Fruit fly (Drosophila melanogaster) whole organism, embryonic: ENCODE data around the gene Sec20.
A peak's percentile ranks its signal among the peaks of the same experiment; 100 is the strongest.

Source experiments
- BEAF-32 ChIP-seq: fragments of 200-800 bp; sonication (Bioruptor generic); optimal IDR thresholded peaks from 3 replicates; lab custom pipeline; 2017; ENCODE audit warnings: missing biosample characterization, missing genetic modification characterization, mild to moderate bottlenecking, moderate library complexity, missing genetic modification reagents
- BtbVII ChIP-seq: fragments of 200-800 bp; sonication (Bioruptor generic); optimal IDR thresholded peaks from 3 replicates; lab custom pipeline; 2017; ENCODE audit warnings: missing biosample characterization, mild to moderate bottlenecking, missing genetic modification characterization
- Bteb2 ChIP-seq: fragments of 200-800 bp; sonication (Bioruptor generic); optimal IDR thresholded peaks from 2 replicates; lab custom pipeline; 2016; ENCODE audit warnings: missing biosample characterization, missing genetic modification characterization
- CG1024 ChIP-seq: fragments of 200-800 bp; sonication (Bioruptor generic); IDR thresholded peaks from 2 replicates; pipeline ENCODE4 v1.3.6; 2022; ENCODE audit warnings: missing biosample characterization, missing genetic modification characterization
- CG10267 ChIP-seq: fragments of 200-800 bp; sonication (Bioruptor generic); optimal IDR thresholded peaks from 2 replicates; lab custom pipeline; 2018; ENCODE audit warnings: missing biosample characterization, mild to moderate bottlenecking, missing genetic modification characterization, moderate library complexity
- CG10321 ChIP-seq: fragments of 200-800 bp; sonication (Bioruptor generic); IDR thresholded peaks from 2 replicates; pipeline ENCODE4 v1.3.6; 2022; ENCODE audit warnings: missing biosample characterization, missing genetic modification characterization
- CG11085 ChIP-seq: fragments of 200-800 bp; sonication (Bioruptor generic); IDR thresholded peaks from 2 replicates; pipeline ENCODE4 v1.3.6; 2022; ENCODE audit warnings: missing biosample characterization, missing genetic modification characterization
- CG11504 ChIP-seq: fragments of 200-800 bp; sonication (Bioruptor generic); optimal IDR thresholded peaks from 3 replicates; lab custom pipeline; 2019; ENCODE audit warnings: missing biosample characterization, mild to moderate bottlenecking, missing genetic modification characterization, moderate library complexity
- CG11560 ChIP-seq: fragments of 200-800 bp; sonication (Bioruptor generic); IDR thresholded peaks from 3 replicates; pipeline ENCODE4 v1.3.6; 2022; ENCODE audit warnings: missing biosample characterization, missing genetic modification characterization
- CG12942 ChIP-seq: fragments of 200-800 bp; sonication (Bioruptor generic); optimal IDR thresholded peaks from 3 replicates; lab custom pipeline; 2016; ENCODE audit warnings: missing biosample characterization, missing genetic modification characterization
- CG13624 ChIP-seq: fragments of 200-800 bp; sonication (Bioruptor generic); optimal IDR thresholded peaks from 2 replicates; lab custom pipeline; 2016; ENCODE audit warnings: missing biosample characterization, missing genetic modification characterization
- CG14014 ChIP-seq: fragments of 200-800 bp; sonication (Bioruptor generic); IDR thresholded peaks from 2 replicates; pipeline ENCODE4 v1.3.6; 2022; ENCODE audit warnings: missing biosample characterization, missing genetic modification characterization
- CG14050 ChIP-seq: fragments of 200-800 bp; sonication (Bioruptor generic); IDR thresholded peaks from 3 replicates; pipeline ENCODE4 v1.3.6; 2022; ENCODE audit warnings: missing biosample characterization, missing genetic modification characterization
- CG17802 ChIP-seq: fragments of 200-800 bp; sonication (Bioruptor generic); optimal IDR thresholded peaks from 2 replicates; lab custom pipeline; 2018; ENCODE audit warnings: missing biosample characterization, mild to moderate bottlenecking, missing genetic modification characterization, moderate library complexity
- CG17912 ChIP-seq: fragments of 200-800 bp; sonication (Bioruptor generic); optimal IDR thresholded peaks from 2 replicates; lab custom pipeline; 2018; ENCODE audit warnings: missing biosample characterization, mild to moderate bottlenecking, missing genetic modification characterization
- CG18764 ChIP-seq: fragments of 200-800 bp; sonication (Bioruptor generic); optimal IDR thresholded peaks from 3 replicates; lab custom pipeline; 2016; ENCODE audit warnings: missing biosample characterization, missing genetic modification characterization
- CG3726 ChIP-seq: fragments of 200-800 bp; sonication (Bioruptor generic); IDR thresholded peaks from 3 replicates; pipeline ENCODE4, ENCODE4 v1.3.6; 2022; ENCODE audit warnings: missing biosample characterization, missing genetic modification characterization
- CG4617 ChIP-seq: fragments of 200-800 bp; sonication (Bioruptor generic); optimal IDR thresholded peaks from 3 replicates; lab custom pipeline; 2016; ENCODE audit warnings: missing biosample characterization, missing genetic modification characterization, borderline replicate concordance
- CG4730 ChIP-seq: fragments of 200-800 bp; sonication (Bioruptor generic); IDR thresholded peaks from 2 replicates; pipeline ENCODE4 v1.3.6; 2022; ENCODE audit warnings: missing biosample characterization, missing genetic modification characterization
- CG4820 ChIP-seq: fragments of 200-800 bp; sonication (Bioruptor generic); optimal IDR thresholded peaks from 3 replicates; lab custom pipeline; 2016; ENCODE audit warnings: missing biosample characterization, missing genetic modification characterization
- CG7963 ChIP-seq: fragments of 200-800 bp; sonication (Bioruptor generic); IDR thresholded peaks from 3 replicates; pipeline ENCODE4 v1.3.6; 2022; ENCODE audit warnings: missing biosample characterization, missing genetic modification characterization; ENCODE audit not compliant: partially characterized antibody
- CG9437 ChIP-seq: fragments of 200-800 bp; sonication (Bioruptor generic); optimal IDR thresholded peaks from 2 replicates; lab custom pipeline; 2018; ENCODE audit warnings: missing biosample characterization, mild to moderate bottlenecking, missing genetic modification characterization
- CG9727 ChIP-seq: fragments of 200-800 bp; sonication (Bioruptor generic); optimal IDR thresholded peaks from 3 replicates; lab custom pipeline; 2017; ENCODE audit warnings: missing biosample characterization, mild to moderate bottlenecking, missing genetic modification characterization
- Camta ChIP-seq: fragments of 200-800 bp; sonication (Bioruptor generic); optimal IDR thresholded peaks from 2 replicates; lab custom pipeline; 2016; ENCODE audit warnings: missing biosample characterization, missing genetic modification characterization
- Dek ChIP-seq: fragments of 200-800 bp; sonication (Bioruptor generic); optimal IDR thresholded peaks from 3 replicates; lab custom pipeline; 2019; ENCODE audit warnings: missing biosample characterization, mild to moderate bottlenecking, missing genetic modification characterization, moderate library complexity
- Dp ChIP-seq: fragments of 200-800 bp; sonication (Bioruptor generic); optimal IDR thresholded peaks from 2 replicates; lab custom pipeline; 2018; ENCODE audit warnings: missing biosample characterization, mild to moderate bottlenecking, missing genetic modification characterization, moderate library complexity
- Dref ChIP-seq: fragments of 200-800 bp; sonication (Bioruptor generic); IDR thresholded peaks from 2 replicates; pipeline ENCODE4 v1.3.6; 2022; ENCODE audit warnings: missing biosample characterization, missing genetic modification characterization
- HLHmδ ChIP-seq: fragments of 200-800 bp; sonication (Bioruptor generic); optimal IDR thresholded peaks from 2 replicates; lab custom pipeline; 2018; ENCODE audit warnings: missing biosample characterization, mild to moderate bottlenecking, missing genetic modification characterization, moderate library complexity
- Hand ChIP-seq: fragments of 200-800 bp; sonication (Bioruptor generic); optimal IDR thresholded peaks from 2 replicates; lab custom pipeline; 2017; ENCODE audit warnings: mild to moderate bottlenecking, missing biosample characterization, missing genetic modification reagents, missing genetic modification characterization
- Hey ChIP-seq: fragments of 200-800 bp; sonication (Bioruptor generic); optimal IDR thresholded peaks from 3 replicates; lab custom pipeline; 2018; ENCODE audit warnings: missing biosample characterization, mild to moderate bottlenecking, missing genetic modification characterization
- Jarid2 ChIP-seq: fragments of 200-800 bp; sonication (Bioruptor generic); optimal IDR thresholded peaks from 3 replicates; lab custom pipeline; 2017; ENCODE audit warnings: mild to moderate bottlenecking, missing biosample characterization, missing genetic modification reagents, missing genetic modification characterization
- Kr ChIP-seq: fragments of 200-800 bp; sonication (Bioruptor generic); optimal IDR thresholded peaks from 2 replicates; lab custom pipeline; 2017; ENCODE audit warnings: missing biosample characterization, mild to moderate bottlenecking, missing genetic modification characterization
- Max ChIP-seq: fragments of 200-800 bp; sonication (Bioruptor generic); optimal IDR thresholded peaks from 2 replicates; lab custom pipeline; 2016; ENCODE audit warnings: missing biosample characterization, mild to moderate bottlenecking, missing genetic modification characterization
- Mes4 ChIP-seq: fragments of 200-800 bp; sonication (Bioruptor generic); optimal IDR thresholded peaks from 2 replicates; lab custom pipeline; 2016; ENCODE audit warnings: missing biosample characterization, missing genetic modification characterization
- Ptx1 ChIP-seq: fragments of 200-800 bp; sonication (Bioruptor generic); IDR thresholded peaks from 2 replicates; pipeline ENCODE4 v1.3.6; 2022; ENCODE audit warnings: missing biosample characterization, missing genetic modification characterization
- ash1 ChIP-seq: fragments of 200-800 bp; sonication (Bioruptor generic); optimal IDR thresholded peaks from 2 replicates; lab custom pipeline; 2018; ENCODE audit warnings: missing biosample characterization, mild to moderate bottlenecking, missing genetic modification characterization
- az2 ChIP-seq: fragments of 200-800 bp; sonication (Bioruptor generic); optimal IDR thresholded peaks from 3 replicates; lab custom pipeline; 2016; ENCODE audit warnings: missing biosample characterization, missing genetic modification characterization
- bcd ChIP-seq: fragments of 200-800 bp; sonication (Bioruptor generic); optimal IDR thresholded peaks from 2 replicates; lab custom pipeline; 2017; ENCODE audit warnings: missing biosample characterization, mild to moderate bottlenecking, missing genetic modification characterization
- chn ChIP-seq: fragments of 200-800 bp; sonication (Bioruptor generic); optimal IDR thresholded peaks from 2 replicates; lab custom pipeline; 2016; ENCODE audit warnings: missing biosample characterization, missing genetic modification characterization
- crc ChIP-seq: fragments of 200-800 bp; sonication (Bioruptor generic); optimal IDR thresholded peaks from 2 replicates; lab custom pipeline; 2016; ENCODE audit warnings: missing biosample characterization, missing genetic modification characterization
- dan ChIP-seq: fragments of 200-800 bp; sonication (Bioruptor generic); IDR thresholded peaks from 2 replicates; pipeline ENCODE4 v1.3.6; 2022; ENCODE audit warnings: missing biosample characterization, missing genetic modification characterization
- eyg ChIP-seq: fragments of 200-800 bp; sonication (Bioruptor generic); optimal IDR thresholded peaks from 3 replicates; lab custom pipeline; 2016; ENCODE audit warnings: missing biosample characterization, missing genetic modification characterization
- jigr1 ChIP-seq: fragments of 200-800 bp; sonication (Bioruptor generic); IDR thresholded peaks from 3 replicates; pipeline ENCODE4 v1.3.6; 2022; ENCODE audit warnings: missing biosample characterization, missing genetic modification characterization
- lilli ChIP-seq: fragments of 200-800 bp; sonication (Bioruptor generic); optimal IDR thresholded peaks from 3 replicates; lab custom pipeline; 2016; ENCODE audit warnings: missing biosample characterization, missing genetic modification characterization
- luna ChIP-seq: fragments of 200-800 bp; sonication (Bioruptor generic); optimal IDR thresholded peaks from 2 replicates; lab custom pipeline; 2016; ENCODE audit warnings: missing biosample characterization, missing genetic modification characterization
- phol ChIP-seq: fragments of 200-800 bp; sonication (Bioruptor generic); optimal IDR thresholded peaks from 3 replicates; lab custom pipeline; 2018; ENCODE audit warnings: missing biosample characterization, mild to moderate bottlenecking, missing genetic modification characterization, moderate library complexity
- sd ChIP-seq: fragments of 200-800 bp; sonication (Bioruptor generic); optimal IDR thresholded peaks from 3 replicates; lab custom pipeline; 2018; ENCODE audit warnings: missing biosample characterization, mild to moderate bottlenecking, missing genetic modification characterization, moderate library complexity
- seq ChIP-seq: fragments of 200-800 bp; sonication (Bioruptor generic); IDR thresholded peaks from 2 replicates; pipeline ENCODE4 v1.3.6; 2022; ENCODE audit warnings: missing biosample characterization, missing genetic modification characterization
- slp2 ChIP-seq: fragments of 200-800 bp; sonication (Bioruptor generic); optimal IDR thresholded peaks from 2 replicates; lab custom pipeline; 2016; ENCODE audit warnings: missing biosample characterization, missing genetic modification characterization

Sec20 gene

DNA sequence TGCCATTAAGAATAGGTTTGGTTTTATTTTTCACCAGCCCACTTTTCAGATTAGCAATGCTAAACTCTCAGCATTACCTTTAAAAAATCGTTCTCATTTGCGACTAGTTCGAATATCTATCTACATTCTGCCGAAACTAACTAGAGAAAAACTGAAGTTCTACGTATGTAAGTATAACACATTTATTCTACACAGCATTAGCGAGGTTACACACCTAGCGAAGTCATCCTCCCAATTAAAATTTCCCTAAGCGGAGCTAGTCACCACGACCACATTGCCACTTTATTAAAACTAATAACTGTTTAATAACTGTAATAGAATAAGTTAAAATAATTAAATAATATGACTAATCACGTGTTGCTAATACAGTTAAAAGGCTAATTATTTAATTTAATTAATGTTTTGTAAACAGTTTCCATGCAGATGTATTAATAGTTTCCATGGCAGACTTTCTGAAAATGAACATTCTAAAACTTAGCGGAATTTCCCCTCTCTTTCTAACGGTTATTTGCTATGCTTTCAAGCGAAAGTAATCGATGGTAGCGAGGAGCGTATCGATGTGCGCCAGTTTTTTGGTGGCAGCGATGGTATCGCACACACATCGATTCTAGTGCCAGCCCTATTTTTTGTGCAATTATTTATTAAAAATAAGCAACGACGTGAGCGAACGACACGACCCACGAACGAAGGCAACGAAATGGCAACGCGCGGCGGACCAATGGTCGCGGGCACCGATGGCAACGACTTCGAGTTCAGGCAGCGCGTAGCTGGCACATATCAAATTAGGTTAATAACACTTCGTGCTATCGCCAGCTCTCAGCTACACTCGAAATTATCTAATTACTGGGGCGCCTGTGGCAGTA, 45.4 kb downstream of the Sec20 start, which contains the start of gene jagn (continued):
- TF ChIP-seq CG14014 (GFP tag; lab: Robert Waterston, UW), result peak; percentile 55; the same call in 1 of the 2 replicates
- peak; percentile 10 for TF ChIP-seq CG9437 (GFP tag; lab: Kevin White, UChicago)
- TF ChIP-seq CG10321, result peak; percentile 40; the same call in 1 of the 2 replicates
- TF ChIP-seq CG18764, result peak; percentile 44
- no peak; the same call in 2 of the 3 replicates for TF ChIP-seq CG14050 (GFP tag; lab: Robert Waterston, UW)
- TF ChIP-seq CG17912, result peak; percentile 54
- TF ChIP-seq CG9727 (GFP tag; lab: Kevin White, UChicago), result peak; percentile 75
- no peak for TF ChIP-seq sd (tag; lab: Kevin White, UChicago)
- TF ChIP-seq chn (GFP tag; lab: Kevin White, UChicago), result peak; percentile 77
- no peak for TF ChIP-seq eyg
- TF ChIP-seq Camta, result peak; percentile 52
- TF ChIP-seq HLHmδ (GFP tag; lab: Kevin White, UChicago), result no peak
- no peak for TF ChIP-seq Hand (GFP tag; lab: Kevin White, UChicago)
- peak; percentile 51 for TF ChIP-seq luna (GFP tag; lab: Kevin White, UChicago)
- TF ChIP-seq bcd, result peak; percentile 61
- TF ChIP-seq Bteb2 (GFP tag; lab: Kevin White, UChicago), result peak; percentile 19
- no peak for TF ChIP-seq CG12942 (GFP tag; lab: Kevin White, UChicago)
- peak; percentile 82 for TF ChIP-seq lilli (GFP tag; lab: Kevin White, UChicago)
- peak; percentile 25 for TF ChIP-seq slp2 (GFP tag; lab: Kevin White, UChicago)
- TF ChIP-seq Hey (tag; lab: Kevin White, UChicago), result no peak
- no peak for TF ChIP-seq dan (GFP tag; lab: Robert Waterston, UW)
- TF ChIP-seq CG4730, result 0 out of 2 replicates have a peak, but pooled peaks have one; percentile 28
- peak; percentile 51 for TF ChIP-seq Dp (GFP tag; lab: Kevin White, UChicago)
- TF ChIP-seq CG10267 (tag; lab: Kevin White, UChicago), result peak; percentile 73
- peak; percentile 68 for TF ChIP-seq CG13624 (GFP tag; lab: Kevin White, UChicago)
- peak; percentile 49 for TF ChIP-seq phol
- peak; percentile 46; the same call in 1 of the 2 replicates for TF ChIP-seq CG1024 (GFP tag; lab: Robert Waterston, UW)
- no peak for TF ChIP-seq CG11504 (tag; lab: Kevin White, UChicago)
- no peak for TF ChIP-seq BtbVII (GFP tag; lab: Kevin White, UChicago)
- TF ChIP-seq CG11560 (tag; lab: Robert Waterston, UW), result 0 out of 3 replicates have a peak, but pooled peaks have one; percentile 38
- TF ChIP-seq CG4820 (GFP tag; lab: Kevin White, UChicago), result no peak
- peak; percentile 21 for TF ChIP-seq crc (GFP tag; lab: Kevin White, UChicago)
- no peak for TF ChIP-seq jigr1 (GFP tag; lab: Robert Waterston, UW)
- no peak for TF ChIP-seq CG3726 (GFP tag; lab: Robert Waterston, UW)
- TF ChIP-seq Ptx1 (GFP tag; lab: Robert Waterston, UW), result peak; percentile 63
- TF ChIP-seq Max (GFP tag; lab: Kevin White, UChicago), result peak; percentile 54
- TF ChIP-seq ash1 (GFP tag; lab: Kevin White, UChicago), result no peak
- peak; percentile 36 for TF ChIP-seq CG17802 (tag; lab: Kevin White, UChicago)
- peak; percentile 53 for TF ChIP-seq Jarid2
- no peak for TF ChIP-seq seq (GFP tag; lab: Robert Waterston, UW)
- TF ChIP-seq Mes4 (GFP tag; lab: Kevin White, UChicago), result peak; percentile 56
- TF ChIP-seq CG7963 (GFP tag; lab: Robert Waterston, UW), result peak; percentile 100
- peak; percentile 96 for TF ChIP-seq Dref (GFP tag; lab: Robert Waterston, UW)
- peak; percentile 78 for TF ChIP-seq CG4617
- TF ChIP-seq CG11085 (GFP tag; lab: Robert Waterston, UW), result peak; percentile 65; the same call in 1 of the 2 replicates
- peak; percentile 100 for TF ChIP-seq BEAF-32 (GFP tag; lab: Kevin White, UChicago)
- no peak for TF ChIP-seq Kr (GFP tag; lab: Kevin White, UChicago)
- peak; percentile 60 for TF ChIP-seq Dek (tag; lab: Kevin White, UChicago)
- peak; percentile 51 for TF ChIP-seq az2 (GFP tag; lab: Kevin White, UChicago)
